Worm (Caenorhabditis elegans) whole organism, L1 larva: ENCODE results near the gene nca-2.
A peak's percentile ranks its signal among the peaks of the same experiment; 100 is the strongest.

Experiments used
- C16A3.4 ChIP-seq: fragments of 150-350 bp; optimal IDR thresholded peaks from 2 replicates; lab custom pipeline; 2014; ENCODE audit warnings: missing biosample characterization, missing genetic modification characterization
- C34B4.2 ChIP-seq: sonication (generic microtip); optimal IDR thresholded peaks from 2 replicates; lab custom pipeline; 2017; ENCODE audit warnings: mild to moderate bottlenecking, missing genetic modification characterization, missing compliant biosample characterization
- F16B12.6 ChIP-seq: fragments of 150-350 bp; optimal IDR thresholded peaks from 2 replicates; lab custom pipeline; 2014; ENCODE audit warnings: missing biosample characterization, missing genetic modification characterization
- Y116A8C.19 ChIP-seq: sonication (generic microtip); optimal IDR thresholded peaks from 2 replicates; lab custom pipeline; 2016; ENCODE audit warnings: missing compliant biosample characterization, missing genetic modification characterization, borderline replicate concordance
- aha-1 ChIP-seq: fragments of 150-350 bp; optimal IDR thresholded peaks from 2 replicates; lab custom pipeline; 2014; ENCODE audit warnings: missing biosample characterization, missing genetic modification characterization
- aly-2 ChIP-seq: fragments of 150-350 bp; optimal IDR thresholded peaks from 2 replicates; lab custom pipeline; 2014; ENCODE audit warnings: missing biosample characterization, missing genetic modification characterization
- ceh-90 ChIP-seq: sonication (generic microtip); optimal IDR thresholded peaks from 2 replicates; lab custom pipeline; 2016; ENCODE audit warnings: missing genetic modification characterization, missing compliant biosample characterization
- dpl-1 ChIP-seq, 3 experiments: fragments of 150-350 bp in 2 of 3; sonication (generic microtip) in 1 of 3; optimal IDR thresholded peaks; 2 replicates each; lab custom pipeline; 2014 to 2017; ENCODE audit warnings: missing biosample characterization in 3 of 3, missing genetic modification characterization in 3 of 3, missing genetic modification reagents in 3 of 3
- efl-1 ChIP-seq, 4 experiments: fragments of 150-350 bp; optimal IDR thresholded peaks in 3 of 4; peaks in 1 of 4; 1 replicate in 1 of 4; 2 replicates in 3 of 4; lab custom pipeline; 2014; ENCODE audit warnings: missing biosample characterization in 2 of 4, missing genetic modification characterization in 2 of 4, missing genetic modification reagents in 2 of 4
- efl-3 ChIP-seq: fragments of 200-800 bp; sonication (Bioruptor generic); optimal IDR thresholded peaks from 2 replicates; lab custom pipeline; 2018; ENCODE audit warnings: mild to moderate bottlenecking, missing genetic modification characterization, missing compliant biosample characterization
- elt-3 ChIP-seq, 6 experiments: fragments of 150-350 bp in 1 of 6; sonication (generic microtip); optimal IDR thresholded peaks; 2 replicates each; lab custom pipeline; 2017 to 2018; ENCODE audit warnings: missing biosample characterization in 6 of 6, missing genetic modification characterization in 6 of 6, inconsistent platforms in 1 of 6
- fkh-10 ChIP-seq: sonication (generic microtip); optimal IDR thresholded peaks from 2 replicates; lab custom pipeline; 2017; ENCODE audit warnings: missing biosample characterization, missing genetic modification reagents, missing genetic modification characterization
- grh-1 ChIP-seq: fragments of 200-800 bp; sonication (Bioruptor generic); IDR thresholded peaks from 2 replicates; pipeline ENCODE4 v1.3.6; 2022; ENCODE audit warnings: missing genetic modification reagents, missing genetic modification characterization, missing compliant biosample characterization
- irx-1 ChIP-seq: sonication (generic microtip); optimal IDR thresholded peaks from 2 replicates; lab custom pipeline; 2016; ENCODE audit warnings: missing genetic modification characterization, missing compliant biosample characterization
- lin-35 ChIP-seq, 2 experiments: fragments of 150-350 bp; optimal IDR thresholded peaks; 2 replicates each; lab custom pipeline; 2014; ENCODE audit warnings: missing biosample characterization in 2 of 2, missing genetic modification characterization in 2 of 2, missing genetic modification reagents in 2 of 2
- lsy-2 ChIP-seq, 2 experiments: fragments of 150-350 bp; optimal IDR thresholded peaks; 2 replicates each; lab custom pipeline; 2014; ENCODE audit warnings: missing biosample characterization in 2 of 2, missing genetic modification characterization in 2 of 2
- mab-9 ChIP-seq: fragments of 200-800 bp; sonication (Bioruptor generic); IDR thresholded peaks from 2 replicates; pipeline ENCODE4 v1.3.6; 2022; ENCODE audit warnings: missing genetic modification reagents, missing genetic modification characterization, missing compliant biosample characterization
- mdl-1 ChIP-seq, 2 experiments: fragments of 150-350 bp; optimal IDR thresholded peaks; 2 replicates each; lab custom pipeline; 2014 to 2017; ENCODE audit warnings: missing biosample characterization in 2 of 2, missing genetic modification characterization in 2 of 2, inconsistent platforms in 1 of 2
- nhr-19 ChIP-seq: fragments of 200-800 bp; sonication (Bioruptor generic); conservative IDR thresholded peaks from 2 replicates; pipeline ENCODE4 v1.3.6; 2022; ENCODE audit warnings: missing genetic modification characterization, missing compliant biosample characterization
- nhr-237 ChIP-seq: fragments of 150-350 bp; optimal IDR thresholded peaks from 2 replicates; lab custom pipeline; 2014; ENCODE audit warnings: missing biosample characterization, missing genetic modification characterization
- nhr-85 ChIP-seq: sonication (generic microtip); peaks from one replicate; lab custom pipeline; 2016; ENCODE audit warnings: missing genetic modification characterization, inconsistent platforms, missing compliant biosample characterization
- pax-3 ChIP-seq: fragments of 200-800 bp; sonication (Bioruptor generic); optimal IDR thresholded peaks from 2 replicates; lab custom pipeline; 2018; ENCODE audit warnings: mild to moderate bottlenecking, missing genetic modification characterization, moderate library complexity, missing compliant biosample characterization
- rnt-1 ChIP-seq: sonication (generic microtip); optimal IDR thresholded peaks from 2 replicates; lab custom pipeline; 2016; ENCODE audit warnings: mild to moderate bottlenecking, missing genetic modification characterization, moderate library complexity, missing compliant biosample characterization
- snu-23 ChIP-seq: sonication (generic microtip); optimal IDR thresholded peaks from 2 replicates; lab custom pipeline; 2016; ENCODE audit warnings: missing genetic modification characterization, missing compliant biosample characterization
- sptf-1 ChIP-seq: fragments of 150-350 bp; optimal IDR thresholded peaks from 2 replicates; lab custom pipeline; 2014; ENCODE audit warnings: missing biosample characterization, missing genetic modification characterization
- swsn-7 ChIP-seq: sonication (generic microtip); optimal IDR thresholded peaks from 2 replicates; lab custom pipeline; 2016; ENCODE audit warnings: missing genetic modification characterization, missing compliant biosample characterization
- tlp-1 ChIP-seq: fragments of 150-350 bp; optimal IDR thresholded peaks from 2 replicates; lab custom pipeline; 2014; ENCODE audit warnings: missing biosample characterization, missing genetic modification characterization
- vab-15 ChIP-seq: sonication (generic microtip); optimal IDR thresholded peaks from 2 replicates; lab custom pipeline; 2017; ENCODE audit warnings: missing genotype, mild to moderate bottlenecking, missing genetic modification characterization, missing compliant biosample characterization
- zag-1 ChIP-seq: fragments of 150-350 bp; optimal IDR thresholded peaks from 2 replicates; lab custom pipeline; 2014; ENCODE audit warnings: missing biosample characterization, missing genetic modification characterization

The nca-2 gene

ce11 chrIII:4998956-4999425 is 33.6 kb downstream of the nca-2 start, which contains the start of gene smcr-8:
smcr-8 (plus strand) TSS chrIII:4999375.
- TF ChIP-seq efl-3 (GFP tag; lab: Kevin White, UChicago) (no peak), ceh-90 (peak; percentile 23), lsy-2 (tag; optimal IDR thresholded peaks at IDR 0.05; lab: Kevin White, UChicago) (peak in 1 of 2 experiments; percentile 28), rnt-1 (tag; lab: Kevin White, UChicago) (peak; percentile 27), lin-35 (GFP tag; optimal IDR thresholded peaks at IDR 0.05; lab: Kevin White, UChicago) (peak in 1 of 2 experiments; percentile 2), dpl-1 (GFP tag; optimal IDR thresholded peaks at IDR 0.05; lab: Kevin White, UChicago) (peak in 1 of 3 experiments; percentile 14), irx-1 (tag; lab: Kevin White, UChicago) (no peak), efl-1 (optimal IDR thresholded peaks at IDR 0.05; lab: Kevin White, UChicago) (no peak), efl-1 (GFP tag; optimal IDR thresholded peaks at IDR 0.05 in 1 of 2; lab: Kevin White, UChicago) (peak; percentile 39 to 58), mdl-1 (tag; optimal IDR thresholded peaks at IDR 0.05; lab: Kevin White, UChicago) (no peak)

DNA sequence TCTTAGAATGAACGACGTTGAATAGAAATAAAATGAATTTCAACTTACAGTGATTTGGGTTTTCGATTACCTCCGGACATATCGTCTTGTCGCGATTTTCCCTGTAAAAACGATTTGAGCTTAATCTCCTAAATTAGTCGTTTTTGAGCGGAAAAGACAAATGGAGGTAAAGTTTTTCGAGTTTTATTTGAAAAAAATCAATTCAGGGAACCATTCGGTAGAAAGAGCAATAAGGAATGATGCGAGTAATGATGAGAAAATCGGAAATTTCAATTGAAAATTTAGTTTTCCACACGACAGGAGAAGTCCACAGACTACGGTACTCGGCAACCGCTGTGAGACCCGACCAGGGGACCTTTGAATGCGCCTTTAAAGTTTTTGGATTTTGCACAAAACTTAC is 36.9 kb downstream of the nca-2 start, which contains the start of gene R144.10:
R144.10 (minus strand) TSS at position 101 of the 400 bp plus-strand sequence.
- TF ChIP-seq F16B12.6 (no peak), aha-1 (tag; lab: Kevin White, UChicago) (no peak), elt-3 (tag; optimal IDR thresholded peaks at IDR 0.05; lab: Kevin White, UChicago) (no peak), zag-1 (tag; lab: Kevin White, UChicago) (no peak), vab-15 (tag; lab: Kevin White, UChicago) (no peak)

DNA sequence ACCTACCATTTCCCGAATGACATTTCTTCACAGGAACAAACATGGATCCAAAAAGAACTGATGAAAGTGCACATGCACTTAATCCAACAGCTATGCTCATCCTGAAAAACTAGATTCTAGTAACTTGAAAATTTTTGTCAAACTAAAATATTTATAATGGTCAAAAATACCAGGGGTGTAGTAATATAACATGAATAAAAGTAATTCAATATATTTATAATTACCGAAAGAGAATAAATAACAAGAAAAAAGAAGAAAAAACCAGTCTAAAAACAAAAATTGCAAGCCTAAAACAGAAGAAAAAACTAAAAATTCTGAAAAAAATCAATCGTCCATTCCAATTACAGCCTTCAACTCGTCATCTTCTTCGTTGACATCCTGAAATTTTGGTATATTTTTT is 39.2 kb downstream of the nca-2 start, which contains the start of gene R144.6:
R144.6 (minus strand) TSS at position 101 of the 400 bp plus-strand sequence.
- TF ChIP-seq C34B4.2 (no peak), efl-1 (optimal IDR thresholded peaks at IDR 0.05; lab: Kevin White, UChicago) (no peak), efl-1 (GFP tag; optimal IDR thresholded peaks at IDR 0.05 in 1 of 2; lab: Kevin White, UChicago) (peak in 1 of 2 experiments; percentile 9)

DNA sequence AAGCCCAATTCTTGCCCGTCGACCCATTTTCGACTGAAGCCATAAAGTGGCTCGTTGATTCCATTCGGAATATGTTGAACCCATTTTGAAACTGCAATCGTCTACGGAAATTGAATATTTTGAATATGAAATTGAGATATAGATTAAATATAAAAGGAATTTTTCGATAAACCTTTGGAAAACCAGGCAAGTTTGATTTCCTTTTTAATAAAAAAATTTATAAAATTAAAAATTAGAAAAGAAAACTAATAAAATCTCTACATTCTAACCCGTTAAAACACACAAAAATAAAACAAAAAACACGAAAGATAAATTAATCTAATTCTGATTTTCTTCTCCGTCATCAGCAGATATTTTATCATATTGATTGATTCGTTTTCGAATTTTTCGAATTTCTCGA is 41.5 kb downstream of the nca-2 start, which contains the start of gene R144.12:
R144.12 (minus strand) TSS at position 101 of the 400 bp plus-strand sequence.
- TF ChIP-seq aha-1 (tag; lab: Kevin White, UChicago): no peak
- TF ChIP-seq nhr-19 (GFP tag; lab: Robert Waterston, UW): no peak
- no peak for TF ChIP-seq pax-3 (tag; lab: Kevin White, UChicago)
- TF ChIP-seq C16A3.4: no peak
- no peak for TF ChIP-seq mdl-1 (tag; optimal IDR thresholded peaks at IDR 0.05; lab: Kevin White, UChicago)
- no peak for TF ChIP-seq efl-3 (GFP tag; lab: Kevin White, UChicago)
- TF ChIP-seq nhr-237 (tag; lab: Kevin White, UChicago): no peak
- TF ChIP-seq swsn-7 (tag; lab: Kevin White, UChicago): no peak
- no peak for TF ChIP-seq sptf-1 (tag; lab: Kevin White, UChicago)
- no peak for TF ChIP-seq tlp-1 (tag; lab: Kevin White, UChicago)
- no peak for TF ChIP-seq mab-9
- no peak for TF ChIP-seq Y116A8C.19 (tag; lab: Kevin White, UChicago)
- no peak for TF ChIP-seq grh-1

DNA sequence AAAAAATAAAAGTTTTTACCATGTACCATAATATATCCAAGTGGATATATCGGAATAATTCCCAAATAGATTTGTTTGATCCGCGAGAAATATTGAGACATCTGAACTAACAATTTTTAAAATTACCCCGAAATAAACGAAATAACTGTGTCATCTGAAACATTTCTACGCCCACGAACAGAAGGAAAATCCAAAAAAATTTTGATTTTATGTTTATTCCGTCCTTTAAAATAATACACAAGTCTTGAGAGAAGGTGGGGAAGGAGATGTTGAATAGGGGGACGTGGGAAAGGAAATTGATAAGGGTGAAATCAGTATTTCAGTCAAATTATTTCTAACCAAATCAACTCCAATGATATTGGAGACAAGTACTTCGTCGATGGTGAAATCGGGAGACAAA is 43.4 kb downstream of the nca-2 start, which contains the start of gene R144.11:
R144.11 (minus strand) TSS at position 101 of the 400 bp plus-strand sequence.
- TF ChIP-seq fkh-10: no peak
- TF ChIP-seq nhr-85 (tag; lab: Kevin White, UChicago): peak; percentile 31
- peak; percentile 79 for TF ChIP-seq aly-2 (tag; lab: Kevin White, UChicago)
- no peak for TF ChIP-seq efl-1 (optimal IDR thresholded peaks at IDR 0.05; lab: Kevin White, UChicago)
- peak in 1 of 2 experiments; percentile 30 for TF ChIP-seq efl-1 (GFP tag; optimal IDR thresholded peaks at IDR 0.05 in 1 of 2; lab: Kevin White, UChicago)

ce11 chrIII:5010723-5011122 is 45.4 kb downstream of the nca-2 start:
- no peak for TF ChIP-seq snu-23
- TF ChIP-seq mdl-1 (tag; optimal IDR thresholded peaks at IDR 0.05; lab: Kevin White, UChicago): no peak
- TF ChIP-seq swsn-7 (tag; lab: Kevin White, UChicago): no peak
